Worm (Caenorhabditis elegans) whole organism, L4 larva: ENCODE measurements around the gene abf-5.

Experiments
- Y105C5A.15 ChIP-seq: fragments of 200-800 bp; sonication (Bioruptor generic); IDR thresholded peaks from 2 replicates; pipeline ENCODE4 v1.3.6; 2022; ENCODE audit warnings: missing genetic modification characterization, missing compliant biosample characterization
- aha-1 ChIP-seq: fragments of 150-350 bp; peaks from one replicate; lab custom pipeline; 2014; ENCODE audit warnings: missing biosample characterization, missing genetic modification characterization
- ceh-20 ChIP-seq: fragments of 200-800 bp; sonication (Bioruptor generic); IDR thresholded peaks from 2 replicates; pipeline ENCODE4 v1.3.6; 2022; ENCODE audit warnings: missing genetic modification reagents, missing genetic modification characterization, missing compliant biosample characterization
- ceh-32 ChIP-seq: sonication (generic microtip); optimal IDR thresholded peaks from 2 replicates; lab custom pipeline; 2016; ENCODE audit warnings: mild to moderate bottlenecking, missing genetic modification characterization, missing compliant biosample characterization; ENCODE audit not compliant: poor library complexity
- ces-1 ChIP-seq: fragments of 150-350 bp; sonication (generic microtip); optimal IDR thresholded peaks from 4 replicates; lab custom pipeline; 2014; ENCODE audit warnings: missing biosample characterization, missing genetic modification reagents, missing genetic modification characterization
- cey-2 ChIP-seq: sonication (generic microtip); optimal IDR thresholded peaks from 3 replicates; lab custom pipeline; 2017; ENCODE audit warnings: missing genetic modification characterization, mild to moderate bottlenecking, missing compliant biosample characterization, antibody characterized with exemption, borderline replicate concordance; ENCODE audit not compliant: insufficient read depth
- daf-16 ChIP-seq, 3 experiments: sonication (generic microtip); optimal IDR thresholded peaks; 2 replicates each; lab custom pipeline; 2016 to 2017; ENCODE audit warnings: missing genetic modification characterization in 3 of 3, missing genetic modification reagents in 3 of 3, mild to moderate bottlenecking in 2 of 3, missing compliant biosample characterization in 2 of 3, missing biosample characterization in 1 of 3, moderate library complexity in 1 of 3
- dmd-6 ChIP-seq: fragments of 200-800 bp; sonication (Bioruptor generic); IDR thresholded peaks from 2 replicates; pipeline ENCODE4 v1.3.6; 2022; ENCODE audit warnings: missing genetic modification reagents, missing genetic modification characterization, missing compliant biosample characterization
- dpl-1 ChIP-seq: fragments of 150-350 bp; optimal IDR thresholded peaks from 2 replicates; lab custom pipeline; 2014; ENCODE audit warnings: missing biosample characterization, missing genetic modification reagents, missing genetic modification characterization
- egl-43 ChIP-seq: fragments of 200-800 bp; sonication (Bioruptor generic); IDR thresholded peaks from 2 replicates; pipeline ENCODE4 v1.3.6; 2022; ENCODE audit warnings: missing genetic modification reagents, missing genetic modification characterization, missing compliant biosample characterization
- gei-8 ChIP-seq: fragments of 200-800 bp; sonication (Bioruptor generic); optimal IDR thresholded peaks from 2 replicates; lab custom pipeline; 2018; ENCODE audit warnings: mild to moderate bottlenecking, missing genetic modification characterization, missing compliant biosample characterization
- hlh-30 ChIP-seq: sonication (generic microtip); optimal IDR thresholded peaks from 2 replicates; lab custom pipeline; 2017; ENCODE audit warnings: antibody characterized with exemption, mild to moderate bottlenecking, missing genetic modification characterization, missing compliant biosample characterization; ENCODE audit not compliant: insufficient read depth
- jun-1 ChIP-seq: fragments of 150-350 bp; optimal IDR thresholded peaks from 2 replicates; lab custom pipeline; 2014; ENCODE audit warnings: missing biosample characterization, missing genetic modification reagents, missing genetic modification characterization
- lin-29 ChIP-seq: fragments of 200-800 bp; sonication (Bioruptor generic); IDR thresholded peaks from 2 replicates; pipeline ENCODE4 v1.3.6; 2022; ENCODE audit warnings: missing genetic modification reagents, missing genetic modification characterization, missing compliant biosample characterization
- lin-39 ChIP-seq: fragments of 150-350 bp; optimal IDR thresholded peaks from 2 replicates; lab custom pipeline; 2014; ENCODE audit warnings: missing biosample characterization, missing genetic modification reagents, missing genetic modification characterization
- nhr-102 ChIP-seq: sonication (generic microtip); optimal IDR thresholded peaks from 2 replicates; lab custom pipeline; 2016; ENCODE audit warnings: mild to moderate bottlenecking, missing genetic modification characterization, moderate library complexity, missing compliant biosample characterization
- nhr-11 ChIP-seq: fragments of 150-350 bp; optimal IDR thresholded peaks from 2 replicates; lab custom pipeline; 2014; ENCODE audit warnings: missing biosample characterization, missing genetic modification characterization
- nhr-25 ChIP-seq: sonication (generic microtip); optimal IDR thresholded peaks from 2 replicates; lab custom pipeline; 2017; ENCODE audit warnings: missing genetic modification characterization, mild to moderate bottlenecking, missing compliant biosample characterization, antibody characterized with exemption, moderate library complexity, borderline replicate concordance; ENCODE audit not compliant: insufficient read depth
- nhr-28 ChIP-seq: fragments of 150-350 bp; optimal IDR thresholded peaks from 2 replicates; lab custom pipeline; 2014; ENCODE audit warnings: missing biosample characterization, missing genetic modification characterization
- pqm-1 ChIP-seq: sonication (generic microtip); optimal IDR thresholded peaks from 2 replicates; lab custom pipeline; 2017; ENCODE audit warnings: missing biosample characterization, missing genetic modification characterization
- snpc-4 ChIP-seq: fragments of 150-350 bp; optimal IDR thresholded peaks from 2 replicates; lab custom pipeline; 2014; ENCODE audit warnings: missing biosample characterization, missing genetic modification characterization
- tra-1 ChIP-seq: fragments of 200-800 bp; sonication (Bioruptor generic); IDR thresholded peaks from 2 replicates; pipeline ENCODE4 v1.3.6; 2022; ENCODE audit warnings: missing genetic modification reagents, missing genetic modification characterization, missing compliant biosample characterization
- unc-39 ChIP-seq: sonication (generic microtip); optimal IDR thresholded peaks from 2 replicates; lab custom pipeline; 2017; ENCODE audit warnings: missing biosample characterization, missing genetic modification characterization
- unc-62 ChIP-seq, 3 experiments: fragments of 150-350 bp in 1 of 3; sonication (generic microtip); optimal IDR thresholded peaks in 2 of 3; peaks in 1 of 3; 1 replicate in 1 of 3; 2 replicates in 2 of 3; lab custom pipeline; 2014 to 2017; ENCODE audit warnings: missing biosample characterization in 3 of 3, missing genetic modification characterization in 3 of 3, missing genetic modification reagents in 3 of 3, missing genotype in 1 of 3
- zip-2 ChIP-seq: fragments of 150-350 bp; optimal IDR thresholded peaks from 2 replicates; lab custom pipeline; 2014; ENCODE audit warnings: missing biosample characterization, missing genetic modification characterization
- ztf-7 ChIP-seq: fragments of 150-350 bp; optimal IDR thresholded peaks from 2 replicates; lab custom pipeline; 2014; ENCODE audit warnings: missing biosample characterization, missing genetic modification characterization

abf-5 gene

ce11 chrX:12808085-12808922 is 15.7 kb downstream of the abf-5 start, which contains the start of gene nhr-27:
TSS of gene nhr-27 (minus strand) at chrX:12808318.
- TF ChIP-seq dmd-6 (GFP tag; lab: Robert Waterston, UW) (peak; percentile 27), cey-2 (no peak), zip-2 (tag; lab: Kevin White, UChicago) (no peak), jun-1 (tag; lab: Kevin White, UChicago) (no peak), tra-1 (GFP tag; lab: Robert Waterston, UW) (no peak), unc-62 (GFP tag; optimal IDR thresholded peaks at IDR 0.05 in 1 of 2; lab: Kevin White, UChicago) (peak in 1 of 2 experiments; percentile 91), unc-62 (tag; optimal IDR thresholded peaks at IDR 0.05; lab: Kevin White, UChicago) (no peak), aha-1 (tag; lab: Kevin White, UChicago) (peak; percentile 71), hlh-30 (peak; percentile 19)
- TF ChIP-seq, all 104 proteins: peak for 4

DNA sequence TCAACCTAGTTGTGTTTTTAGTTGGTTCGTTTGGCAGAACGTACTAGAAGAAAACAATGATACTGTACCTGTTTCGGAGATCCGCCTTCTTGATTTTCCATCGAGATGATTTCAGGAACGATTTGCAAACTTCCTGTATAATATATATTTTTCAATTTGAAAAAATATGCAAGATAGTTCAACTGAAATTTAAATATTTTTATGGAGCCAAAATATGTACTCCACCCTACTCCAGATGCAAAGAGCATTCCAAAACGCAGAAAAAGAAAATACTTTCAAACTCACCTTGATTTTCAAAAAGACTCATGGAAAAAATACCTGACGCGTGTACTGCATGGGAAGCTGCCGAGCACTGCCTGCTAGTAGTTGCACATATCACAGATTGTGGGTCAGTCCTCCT is 20.9 kb downstream of the abf-5 start, which contains the start of gene gei-3:
TSS of gene gei-3 (minus strand) at position 101 of the 400 bp plus-strand sequence.
- no peak for TF ChIP-seq nhr-25 (tag; lab: Kevin White, UChicago)
- no peak for TF ChIP-seq aha-1 (tag; lab: Kevin White, UChicago)
- no peak for TF ChIP-seq dpl-1 (GFP tag; lab: Kevin White, UChicago)
- no peak for TF ChIP-seq ceh-32 (tag; lab: Kevin White, UChicago)

- TF ChIP-seq egl-43 (GFP tag; lab: Robert Waterston, UW) (no peak), aha-1 (tag; lab: Kevin White, UChicago) (peak; percentile 23)
- TF ChIP-seq, all 104 proteins: peak for 1
Measured at ce11 chrX:12815367-12815766, 22.7 kb downstream of the abf-5 start.

DNA sequence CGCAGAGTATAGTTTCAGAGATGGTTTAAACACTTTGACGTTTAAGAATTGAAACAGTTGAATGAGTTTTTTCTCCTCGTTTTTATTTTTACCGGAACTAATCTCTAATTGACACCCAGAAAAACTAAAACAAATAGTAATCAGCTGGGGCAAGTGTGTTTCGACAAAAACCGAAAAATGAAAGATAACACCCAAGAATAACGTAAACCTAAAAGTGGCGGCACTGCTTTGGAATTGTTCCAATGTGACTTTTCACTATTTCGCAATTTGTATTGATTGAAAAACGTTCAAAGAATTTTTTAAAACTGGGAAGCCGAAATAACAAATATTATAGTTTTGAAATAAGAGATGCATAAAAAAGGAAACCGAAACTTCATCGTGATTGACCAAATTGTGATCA is 26.1 kb downstream of the abf-5 start:
- peak; percentile 24 for TF ChIP-seq pqm-1 (tag; lab: Kevin White, UChicago)
- no peak for TF ChIP-seq ceh-20 (GFP tag; lab: Robert Waterston, UW)
- TF ChIP-seq unc-39: no peak
- peak; percentile 20; the same call in 1 of the 2 replicates for TF ChIP-seq dmd-6 (GFP tag; lab: Robert Waterston, UW)
- no peak for TF ChIP-seq ztf-7 (tag; lab: Kevin White, UChicago)
- no peak for TF ChIP-seq daf-16 (GFP tag; optimal IDR thresholded peaks at IDR 0.05; lab: Kevin White, UChicago)
- TF ChIP-seq daf-16 (tag; optimal IDR thresholded peaks at IDR 0.05; lab: Kevin White, UChicago): peak; percentile 74
- TF ChIP-seq ces-1 (GFP tag; lab: Kevin White, UChicago): no peak
- no peak for TF ChIP-seq tra-1 (GFP tag; lab: Robert Waterston, UW)
- peak; percentile 33 for TF ChIP-seq nhr-28 (tag; lab: Kevin White, UChicago)
- no peak for TF ChIP-seq nhr-11 (tag; lab: Kevin White, UChicago)
- TF ChIP-seq lin-29 (GFP tag; lab: Robert Waterston, UW): no peak

- TF ChIP-seq pqm-1 (tag; lab: Kevin White, UChicago) (peak; percentile 32), lin-39 (tag; lab: Kevin White, UChicago) (no peak), daf-16 (GFP tag; optimal IDR thresholded peaks at IDR 0.05; lab: Kevin White, UChicago) (no peak), daf-16 (tag; optimal IDR thresholded peaks at IDR 0.05; lab: Kevin White, UChicago) (peak; percentile 75), nhr-28 (tag; lab: Kevin White, UChicago) (peak; percentile 62)
Measured at ce11 chrX:12819512-12819911, 26.9 kb downstream of the abf-5 start.

DNA sequence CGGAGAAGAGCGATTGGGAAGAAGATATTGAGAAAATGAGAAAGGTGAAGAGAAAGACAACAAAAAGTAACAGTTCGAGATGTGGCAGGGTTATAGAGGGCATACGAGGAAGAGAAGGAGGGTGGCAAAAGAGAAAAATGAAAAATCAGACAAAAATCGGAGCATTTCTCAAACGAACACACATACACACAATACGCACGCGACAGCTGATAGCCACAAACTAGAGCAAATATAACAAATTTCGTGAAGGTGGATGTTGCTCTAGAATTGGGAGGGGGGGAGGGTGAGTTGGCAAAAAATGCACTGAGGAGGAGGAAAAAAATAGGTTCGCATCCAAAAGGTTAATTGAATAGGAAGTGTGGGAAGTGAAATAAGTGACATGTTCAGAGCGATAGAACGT is 32.5 kb downstream of the abf-5 start:
- TF ChIP-seq nhr-102: no peak
- TF ChIP-seq unc-62 (GFP tag; optimal IDR thresholded peaks at IDR 0.05 in 1 of 2; lab: Kevin White, UChicago): peak in 1 of 2 experiments; percentile 39
- TF ChIP-seq unc-62 (tag; optimal IDR thresholded peaks at IDR 0.05; lab: Kevin White, UChicago): no peak
- no peak for TF ChIP-seq snpc-4
- no peak for TF ChIP-seq Y105C5A.15 (GFP tag; lab: Robert Waterston, UW)
- TF ChIP-seq gei-8 (GFP tag; lab: Kevin White, UChicago): no peak
- TF ChIP-seq zip-2 (tag; lab: Kevin White, UChicago): no peak
- peak; percentile 6 for TF ChIP-seq nhr-28 (tag; lab: Kevin White, UChicago)
